Worm (Caenorhabditis elegans): ENCODE results near the gene C33H5.2.
A peak's percentile ranks its signal among the peaks of the same experiment; 100 is the strongest.

Gene C33H5.2

DNA sequence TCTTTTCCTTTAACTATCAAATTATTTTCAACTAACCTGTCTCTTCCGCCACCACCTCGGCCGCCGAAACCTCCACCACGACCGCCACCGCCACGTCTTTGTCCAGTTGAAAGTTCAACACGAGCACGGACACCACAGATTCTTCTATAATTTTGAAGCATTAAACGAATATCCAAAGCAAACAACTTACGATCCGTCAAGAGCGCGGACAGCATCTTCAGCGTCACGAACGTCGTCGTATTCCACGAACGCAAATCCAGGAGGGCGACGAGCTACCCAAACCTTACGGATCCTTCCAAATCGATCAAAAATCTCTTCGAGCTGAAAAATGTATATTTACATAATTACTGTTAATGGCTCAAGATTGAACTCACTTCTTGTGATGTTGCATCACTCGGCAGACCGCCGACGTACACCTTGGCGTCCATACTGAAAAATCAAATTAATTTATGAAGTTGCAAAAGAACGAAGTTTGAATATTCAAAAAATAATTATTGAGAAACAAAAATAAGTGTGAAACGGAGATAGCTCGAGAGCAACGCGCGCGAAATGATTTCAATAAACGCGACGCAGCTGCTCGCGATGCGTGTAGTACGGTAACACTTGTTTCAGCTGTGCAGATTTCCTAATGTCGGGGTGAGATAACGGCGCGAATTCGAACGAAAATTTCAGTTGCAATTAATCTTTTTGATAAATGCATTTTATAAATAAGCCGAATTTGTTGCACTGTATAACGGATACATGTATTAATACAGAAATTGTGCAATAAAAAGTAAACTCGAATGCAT, 13.8 kb upstream of the C33H5.2 start, which contains the start of gene rsp-6 (continued):
- TF ChIP-seq zfp-3 (GFP tag; conservative IDR thresholded peaks at IDR 0.05): 0 out of 2 replicates have a peak, but pooled peaks have one; percentile 33
- peak; percentile 73 for TF ChIP-seq ama-1 (optimal IDR thresholded peaks at IDR 0.05)
- peak; percentile 81 for TF ChIP-seq nhr-6 (tag; optimal IDR thresholded peaks at IDR 0.05)
- TF ChIP-seq pha-4 (GFP tag; IDR thresholded peaks at IDR 0.05): peak; percentile 61
- TF ChIP-seq pha-4 (tag; optimal IDR thresholded peaks at IDR 0.05): peak; percentile 43
- no peak for TF ChIP-seq ceh-28 (tag; optimal IDR thresholded peaks at IDR 0.05)
- no peak for TF ChIP-seq tag-97 (GFP tag; IDR thresholded peaks at IDR 0.05)
- peak in 1 of 2 experiments; percentile 17 for TF ChIP-seq unc-62 (GFP tag; optimal IDR thresholded peaks at IDR 0.05 in 1 of 2)
- TF ChIP-seq unc-62 (tag; optimal IDR thresholded peaks at IDR 0.05): no peak
- no peak for TF ChIP-seq F10B5.3 (tag; optimal IDR thresholded peaks at IDR 0.05)
- TF ChIP-seq lin-13 (GFP tag; optimal IDR thresholded peaks at IDR 0.05): peak; percentile 75
- peak; percentile 99 for TF ChIP-seq D1046.2 (GFP tag; IDR thresholded peaks at IDR 0.05)
- peak; percentile 50 for TF ChIP-seq fkh-10 (GFP tag; optimal IDR thresholded peaks at IDR 0.05)
- TF ChIP-seq nhr-11 (tag; optimal IDR thresholded peaks at IDR 0.05): peak; percentile 78

DNA sequence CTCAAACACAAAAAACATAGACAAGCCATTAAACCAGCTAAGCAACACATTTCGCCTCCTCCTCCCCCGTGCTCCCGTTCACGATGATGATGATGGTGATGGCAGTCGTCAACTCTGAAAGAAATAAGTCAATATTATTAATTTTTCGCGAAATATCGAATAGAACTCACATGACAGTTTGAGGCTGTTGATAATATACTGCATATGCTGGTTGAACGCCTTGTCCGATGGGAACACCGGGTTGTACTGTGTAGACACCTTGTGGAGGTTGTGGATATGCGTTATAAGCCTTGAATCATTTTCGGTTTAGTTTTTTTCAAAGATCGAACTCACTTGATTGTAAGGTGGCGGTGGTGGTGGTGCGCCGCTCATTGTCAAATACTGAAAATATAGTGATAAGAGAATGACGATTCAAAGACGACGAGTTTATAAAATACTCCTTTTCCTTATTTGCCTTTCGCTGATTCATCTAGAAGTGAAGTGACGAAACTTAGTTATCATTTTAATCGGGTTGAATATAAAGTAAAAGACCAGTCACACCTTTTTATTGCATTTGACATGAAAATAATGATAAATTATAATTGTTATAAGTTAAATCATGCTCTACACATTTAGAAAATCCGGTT, 12.9 kb upstream of the C33H5.2 start, which contains the start of gene C33H5.13:
TSS of gene C33H5.13 (minus strand) at position 443 of the 626 bp plus-strand sequence.
- no peak for TF ChIP-seq mxl-3 (GFP tag; optimal IDR thresholded peaks at IDR 0.05)
- peak; percentile 61 for TF ChIP-seq hlh-11 (tag; optimal IDR thresholded peaks at IDR 0.05)
- TF ChIP-seq daf-16 (GFP tag; optimal IDR thresholded peaks at IDR 0.05): no peak
- TF ChIP-seq daf-16 (tag; optimal IDR thresholded peaks at IDR 0.05): peak; percentile 44
- TF ChIP-seq lsy-2 (tag; optimal IDR thresholded peaks at IDR 0.05): peak in 1 of 2 experiments; percentile 18
- peak; percentile 8; the same call in 1 of the 2 replicates for TF ChIP-seq dmd-6 (GFP tag; IDR thresholded peaks at IDR 0.05)
- no peak for TF ChIP-seq unc-130 (GFP tag; optimal IDR thresholded peaks at IDR 0.05)
- TF ChIP-seq T20F7.1 (GFP tag; optimal IDR thresholded peaks at IDR 0.05): peak; percentile 18
- TF ChIP-seq dve-1 (tag; optimal IDR thresholded peaks at IDR 0.05; ENCODE audit: insufficient read depth): peak; percentile 50
- peak; percentile 49 for TF ChIP-seq nhr-28 (tag; optimal IDR thresholded peaks at IDR 0.05)
- no peak for TF ChIP-seq F26F4.8 (GFP tag; conservative IDR thresholded peaks at IDR 0.05)
- TF ChIP-seq aha-1 (tag): peak; percentile 71
- TF ChIP-seq pqm-1 (tag; optimal IDR thresholded peaks at IDR 0.05): peak; percentile 90
- TF ChIP-seq nhr-77 (tag; optimal IDR thresholded peaks at IDR 0.05): peak; percentile 43

DNA sequence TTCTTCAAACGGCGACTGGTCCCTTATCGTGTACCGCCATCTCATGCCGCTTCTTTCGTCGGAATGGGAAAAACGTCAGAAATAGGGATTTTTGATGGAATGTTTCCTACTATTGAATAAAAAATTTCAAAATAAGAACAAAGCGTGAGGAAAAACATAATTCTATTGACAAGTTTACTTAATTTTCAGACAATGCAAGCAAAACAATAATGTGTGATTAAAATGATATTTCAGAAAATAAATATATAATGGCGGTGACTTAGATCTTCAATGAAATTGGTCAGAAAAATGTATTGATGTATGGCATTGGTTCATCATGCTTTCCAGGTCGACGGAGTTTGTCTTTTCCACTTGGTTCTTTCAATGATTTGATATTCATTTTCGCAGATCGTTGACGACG, 10.1 kb upstream of the C33H5.2 start, which contains the start of gene ntp-1:
TSS of gene ntp-1 (minus strand) at position 101 of the 400 bp plus-strand sequence.
- TF ChIP-seq mdt-29 (GFP tag; IDR thresholded peaks at IDR 0.05) (no peak), lin-1 (GFP tag; IDR thresholded peaks at IDR 0.05) (no peak), nhr-237 (tag; optimal IDR thresholded peaks at IDR 0.05) (no peak), dpl-1 (GFP tag; optimal IDR thresholded peaks at IDR 0.05) (no peak), F49E8.2 (tag; optimal IDR thresholded peaks at IDR 0.05; ENCODE audit: borderline replicate concordance) (no peak), nhr-11 (tag; optimal IDR thresholded peaks at IDR 0.05) (no peak), D1046.2 (GFP tag; IDR thresholded peaks at IDR 0.05) (no peak), lin-39 (tag; optimal IDR thresholded peaks at IDR 0.05) (no peak), snpc-1.2 (GFP tag; IDR thresholded peaks at IDR 0.05) (no peak), arid-1 (GFP tag; conservative IDR thresholded peaks at IDR 0.05) (no peak), snpc-4 (tag; optimal IDR thresholded peaks at IDR 0.05) (no peak), nhr-6 (tag; optimal IDR thresholded peaks at IDR 0.05) (no peak), cey-2 (tag; optimal IDR thresholded peaks at IDR 0.05; ENCODE audit: borderline replicate concordance, insufficient read depth) (no peak), fos-1 (tag; optimal IDR thresholded peaks at IDR 0.05) (no peak), unc-62 (GFP tag; optimal IDR thresholded peaks at IDR 0.05 in 1 of 2) (no peak), unc-62 (tag; optimal IDR thresholded peaks at IDR 0.05) (no peak), Y105C5A.15 (GFP tag; IDR thresholded peaks at IDR 0.05) (no peak), ztf-11 (tag; optimal IDR thresholded peaks at IDR 0.05) (no peak), F44E2.7 (GFP tag; IDR thresholded peaks at IDR 0.05) (no peak), zip-11 (GFP tag; IDR thresholded peaks at IDR 0.05) (no peak)
